Worm (Caenorhabditis elegans) whole organism, mixed stage, embryonic: Measurements from ENCODE around the gene srg-44.

Experiments
- elt-1 ChIP-seq: sonication (generic microtip); optimal IDR thresholded peaks from 2 replicates; lab custom pipeline; 2017; ENCODE audit warnings: missing genetic modification characterization, mild to moderate bottlenecking, missing compliant biosample characterization, antibody characterized with exemption, moderate library complexity, borderline replicate concordance; ENCODE audit not compliant: insufficient read depth
- mep-1 ChIP-seq: fragments of 150-350 bp; optimal IDR thresholded peaks from 2 replicates; lab custom pipeline; 2017; ENCODE audit warnings: missing biosample characterization, missing genetic modification reagents, missing genetic modification characterization, inconsistent platforms
- nhr-28 ChIP-seq: fragments of 150-350 bp; optimal IDR thresholded peaks from 2 replicates; lab custom pipeline; 2014; ENCODE audit warnings: missing biosample characterization, missing genetic modification characterization
- sptf-1 ChIP-seq: sonication (generic microtip); optimal IDR thresholded peaks from 2 replicates; lab custom pipeline; 2017; ENCODE audit warnings: mild to moderate bottlenecking, missing genetic modification characterization, moderate library complexity, missing compliant biosample characterization

ce11 chrV:17301375-17301774 is 27.2 kb upstream of the srg-44 start, which contains the start of gene K10G4.5:
- no peak for TF ChIP-seq nhr-28 (tag; lab: Kevin White, UChicago)
- TF ChIP-seq mep-1, result no peak
- no peak for TF ChIP-seq elt-1 (tag; lab: Kevin White, UChicago)
- TF ChIP-seq sptf-1 (tag; lab: Kevin White, UChicago), result no peak
